Worm (Caenorhabditis elegans) whole organism, early embryonic: Measurements from ENCODE around the gene F41C3.1.

Experiments used
- ama-1 ChIP-seq: fragments of 150-350 bp; optimal IDR thresholded peaks from 2 replicates; lab custom pipeline; 2014
- ceh-13 ChIP-seq: fragments of 200-800 bp; sonication (Bioruptor generic); optimal IDR thresholded peaks from 2 replicates; lab custom pipeline; 2018; ENCODE audit warnings: mild to moderate bottlenecking, missing genetic modification characterization, missing compliant biosample characterization
- flt-1 ChIP-seq: fragments of 200-800 bp; sonication (Bioruptor generic); IDR thresholded peaks from 2 replicates; pipeline ENCODE4 v1.3.6; 2022; ENCODE audit warnings: missing genetic modification characterization, missing compliant biosample characterization

ce11 chrII:4703011-4703410 lies 49.1 kb upstream of the F41C3.1 start:
- TF ChIP-seq flt-1 (GFP tag; lab: Robert Waterston, UW) (no peak), ceh-13 (GFP tag; lab: Kevin White, UChicago) (no peak), ama-1 (lab: Kevin White, UChicago) (no peak)
